Fruit fly (Drosophila melanogaster) whole organism, embryonic: ENCODE results near the gene TwdlM.

Experiments
- Adf1 ChIP-seq: fragments of 200-800 bp; sonication (Bioruptor generic); IDR thresholded peaks from 2 replicates; pipeline ENCODE4 v1.3.6; 2022; ENCODE audit warnings: missing biosample characterization, missing genetic modification characterization
- CG10431 ChIP-seq: fragments of 200-800 bp; sonication (Bioruptor generic); optimal IDR thresholded peaks from 3 replicates; lab custom pipeline; 2018; ENCODE audit warnings: missing biosample characterization, mild to moderate bottlenecking, missing genetic modification characterization
- CG10462 ChIP-seq: fragments of 200-800 bp; sonication (Bioruptor generic); optimal IDR thresholded peaks from 2 replicates; lab custom pipeline; 2016; ENCODE audit warnings: missing biosample characterization, missing genetic modification characterization
- CG10979 ChIP-seq: fragments of 200-800 bp; sonication (Bioruptor generic); optimal IDR thresholded peaks from 2 replicates; lab custom pipeline; 2018; ENCODE audit warnings: missing biosample characterization, mild to moderate bottlenecking, missing genetic modification characterization, moderate library complexity
- CG13287 ChIP-seq: fragments of 200-800 bp; sonication (Bioruptor generic); IDR thresholded peaks from 2 replicates; pipeline ENCODE4 v1.3.6; 2022; ENCODE audit warnings: missing biosample characterization, missing genetic modification characterization; ENCODE audit not compliant: partially characterized antibody
- CG14014 ChIP-seq: fragments of 200-800 bp; sonication (Bioruptor generic); IDR thresholded peaks from 2 replicates; pipeline ENCODE4 v1.3.6; 2022; ENCODE audit warnings: missing biosample characterization, missing genetic modification characterization
- CG15011 ChIP-seq: fragments of 200-800 bp; sonication (Bioruptor generic); optimal IDR thresholded peaks from 3 replicates; lab custom pipeline; 2018; ENCODE audit warnings: missing biosample characterization, mild to moderate bottlenecking, missing genetic modification characterization
- CG1602 ChIP-seq: fragments of 200-800 bp; sonication (Bioruptor generic); optimal IDR thresholded peaks from 3 replicates; lab custom pipeline; 2016; ENCODE audit warnings: missing biosample characterization, missing genetic modification characterization
- CG17361 ChIP-seq: fragments of 200-800 bp; sonication (Bioruptor generic); IDR thresholded peaks from 3 replicates; pipeline ENCODE4 v1.3.6; 2022; ENCODE audit warnings: missing biosample characterization, missing genetic modification characterization
- CG17568 ChIP-seq: fragments of 200-800 bp; sonication (Bioruptor generic); optimal IDR thresholded peaks from 2 replicates; lab custom pipeline; 2018; ENCODE audit warnings: missing biosample characterization, mild to moderate bottlenecking, missing genetic modification characterization, moderate library complexity
- CG18599 ChIP-seq: fragments of 200-800 bp; sonication (Bioruptor generic); optimal IDR thresholded peaks from 3 replicates; lab custom pipeline; 2017; ENCODE audit warnings: missing biosample characterization, missing genetic modification characterization, mild to moderate bottlenecking, moderate library complexity, missing genetic modification reagents
- CG2202 ChIP-seq: fragments of 200-800 bp; sonication (Bioruptor generic); optimal IDR thresholded peaks from 2 replicates; lab custom pipeline; 2018; ENCODE audit warnings: missing biosample characterization, mild to moderate bottlenecking, missing genetic modification characterization
- CG2889 ChIP-seq: fragments of 200-800 bp; sonication (Bioruptor generic); IDR thresholded peaks from 3 replicates; pipeline ENCODE4 v1.3.6; 2022; ENCODE audit warnings: missing biosample characterization, missing genetic modification characterization
- CG31224 ChIP-seq: fragments of 200-800 bp; sonication (Bioruptor generic); IDR thresholded peaks from 2 replicates; pipeline ENCODE4 v1.3.6; 2022; ENCODE audit warnings: missing biosample characterization, missing genetic modification characterization
- CG32772 ChIP-seq: fragments of 200-800 bp; sonication (Bioruptor generic); IDR thresholded peaks from 2 replicates; pipeline ENCODE4 v1.3.6; 2022; ENCODE audit warnings: missing biosample characterization, missing genetic modification characterization
- CG42726 ChIP-seq: fragments of 200-800 bp; sonication (Bioruptor generic); IDR thresholded peaks from 2 replicates; pipeline ENCODE4 v1.3.6; 2022; ENCODE audit warnings: missing biosample characterization, missing genetic modification characterization; ENCODE audit not compliant: partially characterized antibody
- CG4360 ChIP-seq: fragments of 200-800 bp; sonication (Bioruptor generic); IDR thresholded peaks from 2 replicates; pipeline ENCODE4 v1.3.6; 2022; ENCODE audit warnings: missing biosample characterization, missing genetic modification characterization
- CG4404 ChIP-seq: fragments of 200-800 bp; sonication (Bioruptor generic); IDR thresholded peaks from 2 replicates; pipeline ENCODE4 v1.3.6; 2022; ENCODE audit warnings: missing biosample characterization, missing genetic modification characterization
- CG6272 ChIP-seq: fragments of 200-800 bp; sonication (Bioruptor generic); IDR thresholded peaks from 2 replicates; pipeline ENCODE4 v1.3.6; 2022; ENCODE audit warnings: missing biosample characterization, missing genetic modification characterization
- CG6683 ChIP-seq: fragments of 200-800 bp; sonication (Bioruptor generic); optimal IDR thresholded peaks from 2 replicates; lab custom pipeline; 2017; ENCODE audit warnings: missing biosample characterization, mild to moderate bottlenecking, missing genetic modification characterization, missing genetic modification reagents
- CG6765 ChIP-seq: fragments of 200-800 bp; sonication (Bioruptor generic); optimal IDR thresholded peaks from 3 replicates; lab custom pipeline; 2017; ENCODE audit warnings: missing biosample characterization, mild to moderate bottlenecking, missing genetic modification characterization
- CkIIα-i1 ChIP-seq: fragments of 200-800 bp; sonication (Bioruptor generic); IDR thresholded peaks from 2 replicates; pipeline ENCODE4 v1.3.6; 2022; ENCODE audit warnings: missing biosample characterization, missing genetic modification characterization
- CrebB ChIP-seq: fragments of 200-800 bp; sonication (Bioruptor generic); optimal IDR thresholded peaks from 3 replicates; lab custom pipeline; 2018; ENCODE audit warnings: missing biosample characterization, mild to moderate bottlenecking, missing genetic modification characterization
- Deaf1 ChIP-seq: fragments of 200-800 bp; optimal IDR thresholded peaks from 3 replicates; lab custom pipeline; 2019; ENCODE audit warnings: missing biosample characterization, mild to moderate bottlenecking, missing genetic modification characterization, moderate library complexity
- Fer1 ChIP-seq: fragments of 200-800 bp; sonication (Bioruptor generic); optimal IDR thresholded peaks from 2 replicates; lab custom pipeline; 2017; ENCODE audit warnings: missing biosample characterization, mild to moderate bottlenecking, missing genetic modification characterization
- Jarid2 ChIP-seq: fragments of 200-800 bp; sonication (Bioruptor generic); optimal IDR thresholded peaks from 3 replicates; lab custom pipeline; 2017; ENCODE audit warnings: mild to moderate bottlenecking, missing biosample characterization, missing genetic modification reagents, missing genetic modification characterization
- Mad ChIP-seq: fragments of 200-800 bp; sonication (Bioruptor generic); optimal IDR thresholded peaks from 2 replicates; lab custom pipeline; 2016; ENCODE audit warnings: missing biosample characterization, missing genetic modification characterization
- Med ChIP-seq: fragments of 200-800 bp; sonication (Bioruptor generic); peaks from one replicate; lab custom pipeline; 2016; ENCODE audit warnings: missing biosample characterization, missing genetic modification characterization, mild to moderate bottlenecking, inconsistent platforms, moderate library complexity
- Mes4 ChIP-seq: fragments of 200-800 bp; sonication (Bioruptor generic); optimal IDR thresholded peaks from 2 replicates; lab custom pipeline; 2016; ENCODE audit warnings: missing biosample characterization, missing genetic modification characterization
- Mrtf ChIP-seq: fragments of 200-800 bp; sonication (Bioruptor generic); IDR thresholded peaks from 3 replicates; pipeline ENCODE4 v1.3.6; 2022; ENCODE audit warnings: missing biosample characterization, missing genetic modification characterization
- Oaz ChIP-seq: fragments of 200-800 bp; sonication (Bioruptor generic); IDR thresholded peaks from 2 replicates; pipeline ENCODE4 v1.3.6; 2022; ENCODE audit warnings: missing biosample characterization, missing genetic modification characterization
- al ChIP-seq: fragments of 200-800 bp; sonication (Bioruptor generic); IDR thresholded peaks from 2 replicates; pipeline ENCODE4 v1.3.6; 2022; ENCODE audit warnings: missing biosample characterization, missing genetic modification characterization
- chm ChIP-seq: fragments of 200-800 bp; sonication (Bioruptor generic); IDR thresholded peaks from 2 replicates; pipeline ENCODE4 v1.3.6; 2022; ENCODE audit warnings: missing biosample characterization, missing genetic modification characterization
- crc ChIP-seq: fragments of 200-800 bp; sonication (Bioruptor generic); optimal IDR thresholded peaks from 2 replicates; lab custom pipeline; 2016; ENCODE audit warnings: missing biosample characterization, missing genetic modification characterization
- dysf ChIP-seq: fragments of 200-800 bp; sonication (Bioruptor generic); IDR thresholded peaks from 3 replicates; pipeline ENCODE4 v1.3.6; 2022; ENCODE audit warnings: missing biosample characterization, missing genetic modification characterization
- fru ChIP-seq: fragments of >200 bp; optimal IDR thresholded peaks from 2 replicates; lab custom pipeline; 2017
- gcm2 ChIP-seq: fragments of 200-800 bp; sonication (Bioruptor generic); optimal IDR thresholded peaks from 2 replicates; lab custom pipeline; 2016; ENCODE audit warnings: missing biosample characterization, missing genetic modification characterization
- gsb-n ChIP-seq: fragments of 200-800 bp; sonication (Bioruptor generic); optimal IDR thresholded peaks from 3 replicates; lab custom pipeline; 2018; ENCODE audit warnings: missing biosample characterization, mild to moderate bottlenecking, missing genetic modification characterization
- hb ChIP-seq: fragments of 200-800 bp; sonication (Bioruptor generic); IDR thresholded peaks from 3 replicates; pipeline ENCODE4 v1.3.6; 2022; ENCODE audit warnings: missing biosample characterization, missing genetic modification characterization; ENCODE audit not compliant: partially characterized antibody
- hth ChIP-seq: fragments of >200 bp; optimal IDR thresholded peaks from 2 replicates; lab custom pipeline; 2017; ENCODE audit warnings: inconsistent platforms
- kay ChIP-seq: fragments of 200-800 bp; sonication (Bioruptor generic); optimal IDR thresholded peaks from 2 replicates; lab custom pipeline; 2016; ENCODE audit warnings: missing biosample characterization, missing genetic modification characterization
- lov ChIP-seq, 2 experiments: fragments of 200-800 bp in 1 of 2; fragments of >200 bp in 1 of 2; sonication (Bioruptor generic) in 1 of 2; IDR thresholded peaks in 1 of 2; optimal IDR thresholded peaks in 1 of 2; 2 replicates in 1 of 2; 3 replicates in 1 of 2; pipeline versions ENCODE4 v1.3.6 to Lab custom; 2017 to 2022; ENCODE audit warnings: missing biosample characterization in 1 of 2, missing genetic modification characterization in 1 of 2
- nau ChIP-seq: fragments of 200-800 bp; sonication (Bioruptor generic); optimal IDR thresholded peaks from 3 replicates; lab custom pipeline; 2017; ENCODE audit warnings: missing biosample characterization, mild to moderate bottlenecking, missing genetic modification characterization, missing genetic modification reagents
- nerfin-2 ChIP-seq: fragments of 200-800 bp; sonication (Bioruptor generic); IDR thresholded peaks from 2 replicates; pipeline ENCODE4 v1.3.6; 2022; ENCODE audit warnings: missing biosample characterization, missing genetic modification characterization; ENCODE audit not compliant: partially characterized antibody
- nom ChIP-seq: fragments of 200-800 bp; sonication (Bioruptor generic); optimal IDR thresholded peaks from 2 replicates; lab custom pipeline; 2017; ENCODE audit warnings: missing biosample characterization, missing genetic modification characterization, mild to moderate bottlenecking, moderate library complexity, missing genetic modification reagents
- pnt ChIP-seq: fragments of 200-800 bp; sonication (Bioruptor generic); optimal IDR thresholded peaks from 3 replicates; lab custom pipeline; 2016; ENCODE audit warnings: missing biosample characterization, missing genetic modification characterization
- psq ChIP-seq: fragments of 200-800 bp; sonication (Bioruptor generic); optimal IDR thresholded peaks from 2 replicates; lab custom pipeline; 2017; ENCODE audit warnings: missing biosample characterization, missing genetic modification characterization
- ro ChIP-seq: fragments of 200-800 bp; sonication (Bioruptor generic); IDR thresholded peaks from 2 replicates; pipeline ENCODE4 v1.3.6; 2022; ENCODE audit warnings: missing biosample characterization, missing genetic modification characterization
- run ChIP-seq: fragments of 200-800 bp; sonication (Bioruptor generic); optimal IDR thresholded peaks from 3 replicates; lab custom pipeline; 2018; ENCODE audit warnings: missing biosample characterization, mild to moderate bottlenecking, missing genetic modification characterization
- sima ChIP-seq: fragments of 200-800 bp; sonication (Bioruptor generic); optimal IDR thresholded peaks from 2 replicates; lab custom pipeline; 2016; ENCODE audit warnings: missing biosample characterization, missing genetic modification characterization
- sna ChIP-seq: fragments of 200-800 bp; sonication (Bioruptor generic); IDR thresholded peaks from 2 replicates; pipeline ENCODE4 v1.3.6; 2022; ENCODE audit warnings: missing biosample characterization, missing genetic modification characterization; ENCODE audit not compliant: partially characterized antibody
- tgo ChIP-seq: fragments of 200-800 bp; sonication (Bioruptor generic); IDR thresholded peaks from 3 replicates; pipeline ENCODE4 v1.3.6; 2022; ENCODE audit warnings: missing biosample characterization, missing genetic modification characterization

The TwdlM gene

DNA sequence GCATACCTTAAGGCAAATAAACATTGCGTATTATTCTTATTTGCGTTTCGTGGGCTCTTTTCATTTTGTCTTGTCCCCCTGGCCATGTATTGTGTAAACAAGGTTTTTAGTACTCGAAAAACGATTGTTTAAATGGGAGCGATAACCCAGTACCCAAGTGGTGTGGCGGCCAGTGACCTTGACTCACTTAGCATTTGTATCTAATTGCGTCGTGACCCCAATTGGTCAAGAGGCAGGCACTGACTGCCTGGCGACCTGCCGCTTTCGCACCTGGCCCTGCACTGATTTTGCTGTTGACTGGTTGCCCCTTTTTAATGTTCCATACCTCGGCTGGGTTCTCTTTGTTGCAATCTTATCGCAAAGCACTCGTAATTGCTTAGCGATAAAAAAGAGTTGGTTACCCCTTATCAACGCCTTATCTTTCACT lies 30.7 kb upstream of the TwdlM start (continued):
- TF ChIP-seq CkIIα-i1 (GFP tag; lab: Robert Waterston, UW), result no peak
- TF ChIP-seq CG4360 (GFP tag; lab: Robert Waterston, UW), result no peak
- no peak for TF ChIP-seq pnt (GFP tag; lab: Kevin White, UChicago)
- TF ChIP-seq CG17568 (GFP tag; lab: Kevin White, UChicago), result no peak
- no peak for TF ChIP-seq Mes4 (GFP tag; lab: Kevin White, UChicago)
- TF ChIP-seq CG10462, result no peak
- no peak for TF ChIP-seq crc (GFP tag; lab: Kevin White, UChicago)
- TF ChIP-seq CG17361, result no peak
- TF ChIP-seq Jarid2 (GFP tag; lab: Kevin White, UChicago), result peak; percentile 60
- no peak for TF ChIP-seq CG10979 (tag; lab: Kevin White, UChicago)
- TF ChIP-seq CG10431 (GFP tag; lab: Kevin White, UChicago), result no peak
- TF ChIP-seq dysf (GFP tag; lab: Robert Waterston, UW), result no peak
- TF ChIP-seq sna (GFP tag; lab: Robert Waterston, UW), result no peak
- TF ChIP-seq lov (optimal IDR thresholded peaks at IDR 0.05; lab: Kevin White, UChicago), result no peak
- no peak for TF ChIP-seq lov (GFP tag; IDR thresholded peaks at IDR 0.05; lab: Robert Waterston, UW)
- peak; percentile 2 for TF ChIP-seq Deaf1 (tag; lab: Kevin White, UChicago)
- no peak for TF ChIP-seq gsb-n
- TF ChIP-seq CG13287 (GFP tag; lab: Robert Waterston, UW), result no peak
- TF ChIP-seq CG42726 (GFP tag; lab: Robert Waterston, UW), result no peak
- TF ChIP-seq CG1602 (GFP tag; lab: Kevin White, UChicago), result no peak
- TF ChIP-seq Fer1 (GFP tag; lab: Kevin White, UChicago), result peak; percentile 1
- TF ChIP-seq fru, result no peak
- no peak for TF ChIP-seq CrebB (tag; lab: Kevin White, UChicago)
- no peak for TF ChIP-seq sima (GFP tag; lab: Kevin White, UChicago)
- no peak; the same call in 1 of the 2 replicates for TF ChIP-seq chm (GFP tag; lab: Robert Waterston, UW)
- TF ChIP-seq gcm2 (GFP tag; lab: Kevin White, UChicago), result no peak
- TF ChIP-seq kay (GFP tag; lab: Kevin White, UChicago), result no peak
- no peak for TF ChIP-seq CG2889
- peak; percentile 26; the same call in 1 of the 2 replicates for TF ChIP-seq Adf1
- no peak for TF ChIP-seq nom (GFP tag; lab: Kevin White, UChicago)
- no peak for TF ChIP-seq Oaz (GFP tag; lab: Robert Waterston, UW)
- no peak for TF ChIP-seq CG15011 (GFP tag; lab: Kevin White, UChicago)
- TF ChIP-seq Med (GFP tag; lab: Kevin White, UChicago), result peak; percentile 81
- TF ChIP-seq CG14014 (GFP tag; lab: Robert Waterston, UW), result peak; percentile 22; the same call in 1 of the 2 replicates
- no peak for TF ChIP-seq tgo (GFP tag; lab: Robert Waterston, UW)
- no peak for TF ChIP-seq CG6683
- no peak for TF ChIP-seq ro (GFP tag; lab: Robert Waterston, UW)
- TF ChIP-seq hb (GFP tag; lab: Robert Waterston, UW), result no peak
- TF ChIP-seq Mad (GFP tag; lab: Kevin White, UChicago), result no peak
- no peak for TF ChIP-seq nerfin-2 (GFP tag; lab: Robert Waterston, UW)
- TF ChIP-seq run (tag; lab: Kevin White, UChicago), result no peak
- TF ChIP-seq CG31224, result no peak
- TF ChIP-seq CG2202 (tag; lab: Kevin White, UChicago), result no peak
- no peak for TF ChIP-seq CG32772 (GFP tag; lab: Robert Waterston, UW)
- no peak for TF ChIP-seq CG6765
- TF ChIP-seq CG18599 (GFP tag; lab: Kevin White, UChicago), result peak; percentile 32
- no peak for TF ChIP-seq psq (GFP tag; lab: Kevin White, UChicago)
- no peak for TF ChIP-seq hth (lab: Kevin White, UChicago)
- TF ChIP-seq CG6272 (GFP tag; lab: Robert Waterston, UW), result no peak
- no peak for TF ChIP-seq nau (GFP tag; lab: Kevin White, UChicago)
- no peak for TF ChIP-seq al (GFP tag; lab: Robert Waterston, UW)
- no peak for TF ChIP-seq CG4404 (GFP tag; lab: Robert Waterston, UW)
- no peak for TF ChIP-seq Mrtf (GFP tag; lab: Robert Waterston, UW)
